Worm (Caenorhabditis elegans): Measurements from ENCODE around the gene srh-166.
A peak's percentile ranks its signal among the peaks of the same experiment; 100 is the strongest.

srh-166 gene

DNA sequence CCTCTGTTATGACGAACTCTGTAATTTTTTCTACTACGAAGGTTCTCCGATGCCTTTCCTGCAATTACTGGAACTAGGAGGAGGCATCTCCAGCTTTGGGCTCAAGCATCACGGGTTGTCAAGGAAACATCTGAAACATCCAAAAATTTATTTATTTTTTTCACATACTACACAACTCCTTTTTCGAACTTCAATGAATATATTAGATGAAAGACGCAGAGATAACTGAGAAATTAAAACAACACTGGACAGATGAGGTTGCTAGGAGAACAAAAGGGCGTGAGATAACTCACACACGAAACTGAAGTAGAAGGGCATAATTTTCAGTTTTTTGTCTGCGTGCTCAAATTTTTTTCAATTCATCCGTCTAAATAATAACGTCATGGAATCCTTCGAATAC, 1.8 kb upstream of the srh-166 start, which contains the start of gene Y38H6C.13:
TSS of gene Y38H6C.13 (plus strand) at position 301 of the 400 bp plus-strand sequence.
- TF ChIP-seq gei-17 (GFP tag; optimal IDR thresholded peaks at IDR 0.05), result no peak
- TF ChIP-seq F55B11.4 (tag; optimal IDR thresholded peaks at IDR 0.05; ENCODE audit: borderline replicate concordance, insufficient read depth), result no peak
- no peak for TF ChIP-seq die-1 (tag; optimal IDR thresholded peaks at IDR 0.05)
- no peak for TF ChIP-seq ceh-58 (GFP tag; IDR thresholded peaks at IDR 0.05)
- no peak for TF ChIP-seq madf-3 (GFP tag; IDR thresholded peaks at IDR 0.05)
- no peak for TF ChIP-seq lag-1 (GFP tag; IDR thresholded peaks at IDR 0.05)
- TF ChIP-seq fkh-3 (tag; optimal IDR thresholded peaks at IDR 0.05), result no peak
- TF ChIP-seq hlh-26 (GFP tag; conservative IDR thresholded peaks at IDR 0.05), result no peak
- TF ChIP-seq attf-6 (GFP tag; IDR thresholded peaks at IDR 0.05), result no peak

DNA sequence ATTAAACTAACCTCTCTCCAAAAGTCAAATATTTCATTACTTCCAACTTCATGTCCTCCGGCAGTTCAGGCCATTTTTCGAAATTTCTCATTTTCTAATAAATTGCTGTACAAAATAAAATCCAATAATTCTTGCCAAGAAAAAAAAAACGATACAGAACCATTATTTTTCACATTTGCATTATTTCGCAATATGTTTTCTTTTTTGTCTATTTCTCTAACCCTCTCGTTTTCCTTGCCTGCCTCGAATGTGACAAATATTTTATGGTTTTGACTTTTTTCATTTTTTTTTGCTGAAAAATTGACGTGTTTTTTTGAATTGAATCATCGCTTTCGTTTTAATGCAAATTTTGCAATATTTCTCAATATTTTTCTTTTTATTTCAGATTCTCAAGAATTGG, 3.4 kb downstream of the srh-166 start, which contains the start of the genes Y38H6C.9 and fbxa-150:
TSS of gene Y38H6C.9 (minus strand) at position 52 of the 400 bp plus-strand sequence.
TSS of gene fbxa-150 (plus strand) at position 380 of the 400 bp plus-strand sequence.
- TF ChIP-seq cebp-1 (GFP tag; IDR thresholded peaks at IDR 0.05) (peak; percentile 92), cebp-1 (tag; optimal IDR thresholded peaks at IDR 0.05) (peak; percentile 99), pbrm-1 (GFP tag; IDR thresholded peaks at IDR 0.05) (no peak), hmg-1.2 (GFP tag; IDR thresholded peaks at IDR 0.05) (peak; percentile 77; the same call in 1 of the 2 replicates), mcd-1 (GFP tag; IDR thresholded peaks at IDR 0.05) (no peak), Y56A3A.18 (GFP tag; IDR thresholded peaks at IDR 0.05) (no peak), gei-17 (GFP tag; optimal IDR thresholded peaks at IDR 0.05) (no peak), T26A5.8 (tag; optimal IDR thresholded peaks at IDR 0.05) (no peak), efl-1 (GFP tag; optimal IDR thresholded peaks at IDR 0.05) (no peak)

DNA sequence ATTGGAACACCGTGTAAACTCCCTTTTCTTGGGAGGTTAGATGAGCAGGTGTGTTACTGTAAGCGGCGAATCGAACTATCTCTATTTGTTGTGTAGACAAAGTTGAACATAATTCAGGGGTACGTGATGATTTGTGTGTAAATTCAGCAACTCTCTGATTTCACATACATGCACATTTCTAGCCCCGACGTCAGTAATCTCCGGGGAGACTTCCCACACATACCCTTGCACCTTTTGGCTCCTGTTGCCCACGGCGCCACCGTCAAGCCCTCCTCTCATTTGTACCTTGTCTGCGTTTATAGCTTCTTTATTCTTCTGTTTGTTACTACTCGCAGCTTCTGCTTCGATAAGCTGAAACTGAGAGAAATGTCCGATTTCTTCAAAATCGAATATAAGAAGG, 6.7 kb downstream of the srh-166 start, which contains the start of gene Y38H6C.25:
TSS of gene Y38H6C.25 (plus strand) at position 301 of the 400 bp plus-strand sequence.
- TF ChIP-seq B0261.1 (tag; optimal IDR thresholded peaks at IDR 0.05) (no peak), egl-18 (GFP tag; IDR thresholded peaks at IDR 0.05) (no peak), tbx-9 (tag; optimal IDR thresholded peaks at IDR 0.05; ENCODE audit: borderline replicate concordance) (no peak), atf-7 (tag; optimal IDR thresholded peaks at IDR 0.05) (no peak), efl-1 (GFP tag; optimal IDR thresholded peaks at IDR 0.05) (no peak), F52B5.7 (tag; optimal IDR thresholded peaks at IDR 0.05) (no peak), athp-1 (tag; optimal IDR thresholded peaks at IDR 0.05) (no peak), Y79H2A.3 (GFP tag; conservative IDR thresholded peaks at IDR 0.05) (no peak), Y67H2A.10 (GFP tag; conservative IDR thresholded peaks at IDR 0.05) (no peak)

DNA sequence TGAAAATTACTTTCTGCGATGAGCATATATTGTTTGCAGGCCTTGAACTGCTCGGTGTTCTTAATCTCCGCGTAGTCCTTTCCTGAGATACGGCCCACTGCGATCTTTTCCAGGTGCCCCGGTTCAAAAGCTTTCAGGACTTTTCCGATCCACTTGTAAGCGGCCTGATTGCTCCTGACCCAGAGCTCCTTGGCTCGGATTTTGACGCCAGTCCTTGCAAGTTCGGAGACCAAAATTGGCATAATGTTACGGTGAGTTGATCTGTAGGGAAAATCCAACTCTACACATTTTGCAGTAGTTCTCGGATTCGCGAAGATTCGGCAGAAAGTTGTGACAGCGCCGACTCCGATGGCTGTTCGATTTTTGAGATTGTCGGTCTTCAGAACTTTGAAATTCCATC, 8.7 kb downstream of the srh-166 start:
- TF ChIP-seq lir-1 (GFP tag; conservative IDR thresholded peaks at IDR 0.05), result no peak
- TF ChIP-seq zfh-2 (GFP tag; conservative IDR thresholded peaks at IDR 0.05), result peak; percentile 36; the same call in 1 of the 2 replicates

DNA sequence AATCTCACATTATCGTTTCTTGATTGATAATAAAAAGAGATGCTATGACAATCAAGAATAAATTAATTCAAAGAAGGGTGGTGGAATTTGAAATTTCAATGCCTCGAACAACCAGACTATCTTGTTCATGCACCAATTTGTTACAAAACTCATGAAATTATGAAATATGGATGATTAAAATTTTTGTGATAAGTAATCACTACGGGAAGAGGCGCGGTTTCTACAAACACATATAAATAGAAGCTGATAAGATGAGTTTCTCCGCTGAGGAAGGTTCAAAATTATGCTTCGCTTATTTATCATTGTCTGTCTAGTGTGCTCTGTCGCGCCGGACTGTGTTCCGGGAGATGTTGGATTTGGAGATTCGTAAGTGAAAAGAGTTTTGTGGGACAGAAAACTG, 11.2 kb downstream of the srh-166 start:
- no peak for TF ChIP-seq sptf-2 (GFP tag; optimal IDR thresholded peaks at IDR 0.05)
- TF ChIP-seq nhr-90 (tag; optimal IDR thresholded peaks at IDR 0.05), result no peak
- no peak for TF ChIP-seq F37B4.10 (GFP tag; IDR thresholded peaks at IDR 0.05)
- TF ChIP-seq ceh-40 (GFP tag; IDR thresholded peaks at IDR 0.05), result no peak
- TF ChIP-seq hmg-1.2 (GFP tag; IDR thresholded peaks at IDR 0.05), result no peak
- TF ChIP-seq lin-40 (tag; optimal IDR thresholded peaks at IDR 0.05), result no peak
- no peak for TF ChIP-seq Y53F4B.3 (GFP tag; IDR thresholded peaks at IDR 0.05)
- no peak for TF ChIP-seq F33H1.4 (GFP tag; IDR thresholded peaks at IDR 0.05)
- TF ChIP-seq dpl-1 (GFP tag; optimal IDR thresholded peaks at IDR 0.05), result no peak
- no peak for TF ChIP-seq D2030.7 (GFP tag; IDR thresholded peaks at IDR 0.05)
